Fruit fly (Drosophila melanogaster) whole organism, embryonic: ENCODE measurements around the gene Atg13.

ENCODE experiments used
- Antp ChIP-seq: fragments of 200-800 bp; sonication (Bioruptor generic); optimal IDR thresholded peaks from 3 replicates; lab custom pipeline; 2016; ENCODE audit warnings: missing biosample characterization, missing genetic modification characterization
- CG10267 ChIP-seq: fragments of 200-800 bp; sonication (Bioruptor generic); optimal IDR thresholded peaks from 2 replicates; lab custom pipeline; 2018; ENCODE audit warnings: missing biosample characterization, mild to moderate bottlenecking, missing genetic modification characterization, moderate library complexity
- CG13424 ChIP-seq: fragments of 200-800 bp; sonication (Bioruptor generic); optimal IDR thresholded peaks from 2 replicates; lab custom pipeline; 2019; ENCODE audit warnings: missing biosample characterization, mild to moderate bottlenecking, missing genetic modification characterization, moderate library complexity
- CG14441 ChIP-seq: fragments of 200-800 bp; sonication (Bioruptor generic); IDR thresholded peaks from 2 replicates; pipeline ENCODE4 v1.3.6; 2022; ENCODE audit warnings: missing biosample characterization, missing genetic modification characterization
- CG1529 ChIP-seq: fragments of 200-800 bp; sonication (Bioruptor generic); optimal IDR thresholded peaks from 3 replicates; lab custom pipeline; 2018; ENCODE audit warnings: missing biosample characterization, missing genetic modification characterization
- CG16863 ChIP-seq: fragments of 200-800 bp; sonication (Bioruptor generic); optimal IDR thresholded peaks from 3 replicates; lab custom pipeline; 2016; ENCODE audit warnings: missing biosample characterization, missing genetic modification characterization
- CG17186 ChIP-seq: fragments of 200-800 bp; sonication (Bioruptor generic); optimal IDR thresholded peaks from 3 replicates; lab custom pipeline; 2017; ENCODE audit warnings: missing biosample characterization, missing genetic modification reagents, missing genetic modification characterization
- CG17568 ChIP-seq: fragments of 200-800 bp; sonication (Bioruptor generic); optimal IDR thresholded peaks from 2 replicates; lab custom pipeline; 2018; ENCODE audit warnings: missing biosample characterization, mild to moderate bottlenecking, missing genetic modification characterization, moderate library complexity
- CG18476 ChIP-seq: fragments of 200-800 bp; sonication (Bioruptor generic); optimal IDR thresholded peaks from 2 replicates; lab custom pipeline; 2016; ENCODE audit warnings: missing biosample characterization, mild to moderate bottlenecking, missing genetic modification characterization
- CG30403 ChIP-seq: fragments of 200-800 bp; sonication (Bioruptor generic); optimal IDR thresholded peaks from 3 replicates; lab custom pipeline; 2016; ENCODE audit warnings: missing biosample characterization, missing genetic modification characterization
- CG3065 ChIP-seq: fragments of 200-800 bp; sonication (Bioruptor generic); optimal IDR thresholded peaks from 2 replicates; lab custom pipeline; 2016; ENCODE audit warnings: missing biosample characterization, missing genetic modification characterization
- CG31224 ChIP-seq: fragments of 200-800 bp; sonication (Bioruptor generic); IDR thresholded peaks from 2 replicates; pipeline ENCODE4 v1.3.6; 2022; ENCODE audit warnings: missing biosample characterization, missing genetic modification characterization
- CG31441 ChIP-seq: fragments of 200-800 bp; sonication (Bioruptor generic); IDR thresholded peaks from 2 replicates; pipeline ENCODE4 v1.3.6; 2022; ENCODE audit warnings: missing biosample characterization, missing genetic modification characterization
- CG34376 ChIP-seq: fragments of 200-800 bp; sonication (Bioruptor generic); optimal IDR thresholded peaks from 2 replicates; lab custom pipeline; 2018; ENCODE audit warnings: missing biosample characterization, mild to moderate bottlenecking, missing genetic modification characterization
- CG3726 ChIP-seq: fragments of 200-800 bp; sonication (Bioruptor generic); IDR thresholded peaks from 3 replicates; pipeline ENCODE4, ENCODE4 v1.3.6; 2022; ENCODE audit warnings: missing biosample characterization, missing genetic modification characterization
- CG3847 ChIP-seq: fragments of 200-800 bp; sonication (Bioruptor generic); IDR thresholded peaks from 2 replicates; pipeline ENCODE4 v1.3.6; 2022; ENCODE audit warnings: missing biosample characterization, missing genetic modification characterization
- CG3995 ChIP-seq: fragments of 200-800 bp; sonication (Bioruptor generic); optimal IDR thresholded peaks from 3 replicates; lab custom pipeline; 2016; ENCODE audit warnings: missing biosample characterization, missing genetic modification characterization
- CG4328 ChIP-seq: fragments of 200-800 bp; sonication (Bioruptor generic); optimal IDR thresholded peaks from 3 replicates; lab custom pipeline; 2017; ENCODE audit warnings: missing biosample characterization, missing genetic modification reagents, missing genetic modification characterization
- CG6854 ChIP-seq: fragments of 200-800 bp; sonication (Bioruptor generic); optimal IDR thresholded peaks from 3 replicates; lab custom pipeline; 2017; ENCODE audit warnings: missing biosample characterization, mild to moderate bottlenecking, missing genetic modification characterization
- CG8388 ChIP-seq: fragments of 200-800 bp; sonication (Bioruptor generic); optimal IDR thresholded peaks from 2 replicates; lab custom pipeline; 2019; ENCODE audit warnings: missing biosample characterization, mild to moderate bottlenecking, missing genetic modification characterization, moderate library complexity
- CG8944 ChIP-seq: fragments of 200-800 bp; sonication (Bioruptor generic); optimal IDR thresholded peaks from 3 replicates; lab custom pipeline; 2016; ENCODE audit warnings: missing biosample characterization, missing genetic modification characterization
- CG9609 ChIP-seq: fragments of 200-800 bp; sonication (Bioruptor generic); optimal IDR thresholded peaks from 3 replicates; lab custom pipeline; 2016; ENCODE audit warnings: missing biosample characterization, missing genetic modification characterization
- CG9797 ChIP-seq: fragments of 200-800 bp; sonication (Bioruptor generic); optimal IDR thresholded peaks from 3 replicates; lab custom pipeline; 2018; ENCODE audit warnings: missing biosample characterization, mild to moderate bottlenecking, missing genetic modification characterization
- Fer3 ChIP-seq: fragments of 200-800 bp; sonication (Bioruptor generic); optimal IDR thresholded peaks from 2 replicates; lab custom pipeline; 2018; ENCODE audit warnings: missing biosample characterization, mild to moderate bottlenecking, missing genetic modification characterization, moderate library complexity
- Hand ChIP-seq: fragments of 200-800 bp; sonication (Bioruptor generic); optimal IDR thresholded peaks from 2 replicates; lab custom pipeline; 2017; ENCODE audit warnings: mild to moderate bottlenecking, missing biosample characterization, missing genetic modification reagents, missing genetic modification characterization
- Max ChIP-seq: fragments of 200-800 bp; sonication (Bioruptor generic); optimal IDR thresholded peaks from 2 replicates; lab custom pipeline; 2016; ENCODE audit warnings: missing biosample characterization, mild to moderate bottlenecking, missing genetic modification characterization
- NC2α ChIP-seq: fragments of 200-800 bp; sonication (Bioruptor generic); optimal IDR thresholded peaks from 2 replicates; lab custom pipeline; 2016; ENCODE audit warnings: missing biosample characterization, missing genetic modification characterization
- Neu2 ChIP-seq: fragments of 200-800 bp; sonication (Bioruptor generic); optimal IDR thresholded peaks from 3 replicates; lab custom pipeline; 2016; ENCODE audit warnings: missing biosample characterization, missing genetic modification characterization, borderline replicate concordance
- PHDP ChIP-seq: fragments of 200-800 bp; sonication (Bioruptor generic); optimal IDR thresholded peaks from 3 replicates; lab custom pipeline; 2018; ENCODE audit warnings: missing biosample characterization, mild to moderate bottlenecking, missing genetic modification characterization, moderate library complexity
- Ptx1 ChIP-seq: fragments of 200-800 bp; sonication (Bioruptor generic); IDR thresholded peaks from 2 replicates; pipeline ENCODE4 v1.3.6; 2022; ENCODE audit warnings: missing biosample characterization, missing genetic modification characterization
- Usf ChIP-seq: fragments of 200-800 bp; sonication (Bioruptor generic); optimal IDR thresholded peaks from 2 replicates; lab custom pipeline; 2017; ENCODE audit warnings: missing genotype, missing biosample characterization, missing genetic modification characterization
- croc ChIP-seq: fragments of 200-800 bp; sonication (Bioruptor generic); conservative IDR thresholded peaks from 3 replicates; pipeline ENCODE4 v1.3.6; 2022; ENCODE audit warnings: missing biosample characterization, missing genetic modification characterization
- dmrt11E ChIP-seq: fragments of 200-800 bp; sonication (Bioruptor generic); optimal IDR thresholded peaks from 3 replicates; lab custom pipeline; 2018; ENCODE audit warnings: missing biosample characterization, mild to moderate bottlenecking, missing genetic modification characterization, moderate library complexity
- dysf ChIP-seq: fragments of 200-800 bp; sonication (Bioruptor generic); IDR thresholded peaks from 3 replicates; pipeline ENCODE4 v1.3.6; 2022; ENCODE audit warnings: missing biosample characterization, missing genetic modification characterization
- fd3F ChIP-seq: fragments of 200-800 bp; sonication (Bioruptor generic); optimal IDR thresholded peaks from 2 replicates; lab custom pipeline; 2018; ENCODE audit warnings: missing biosample characterization, mild to moderate bottlenecking, missing genetic modification characterization, moderate library complexity
- insv ChIP-seq, 2 experiments: fragments of 200-800 bp; sonication (Bioruptor generic); optimal IDR thresholded peaks; 3 replicates each; lab custom pipeline; 2016 to 2018; ENCODE audit warnings: missing biosample characterization in 2 of 2, missing genetic modification characterization in 2 of 2
- lola ChIP-seq, 3 experiments: fragments of >200 bp in 2 of 3; fragments of 200-800 bp in 1 of 3; sonication (Bioruptor generic) in 1 of 3; optimal IDR thresholded peaks; 2 replicates each; lab custom pipeline; 2017 to 2019; ENCODE audit warnings: missing biosample characterization in 3 of 3, missing genetic modification characterization in 3 of 3, mild to moderate bottlenecking in 1 of 3, moderate library complexity in 1 of 3
- maf-S ChIP-seq: fragments of 200-800 bp; sonication (Bioruptor generic); optimal IDR thresholded peaks from 2 replicates; lab custom pipeline; 2016; ENCODE audit warnings: missing biosample characterization, missing genetic modification characterization
- mam ChIP-seq: fragments of 200-800 bp; sonication (Bioruptor generic); optimal IDR thresholded peaks from 3 replicates; lab custom pipeline; 2016; ENCODE audit warnings: missing biosample characterization, missing genetic modification characterization
- ranshi ChIP-seq: fragments of 200-800 bp; sonication (Bioruptor generic); IDR thresholded peaks from 2 replicates; pipeline ENCODE4 v1.3.6; 2022; ENCODE audit warnings: missing biosample characterization, missing genetic modification characterization
- sima ChIP-seq: fragments of 200-800 bp; sonication (Bioruptor generic); optimal IDR thresholded peaks from 2 replicates; lab custom pipeline; 2016; ENCODE audit warnings: missing biosample characterization, missing genetic modification characterization
- slbo ChIP-seq: fragments of 200-800 bp; sonication (Bioruptor generic); IDR thresholded peaks from 2 replicates; pipeline ENCODE4 v1.3.6; 2022; ENCODE audit warnings: missing biosample characterization, missing genetic modification characterization
- slou ChIP-seq: fragments of 200-800 bp; sonication (Bioruptor generic); optimal IDR thresholded peaks from 3 replicates; lab custom pipeline; 2016; ENCODE audit warnings: missing biosample characterization, missing genetic modification characterization
- slp2 ChIP-seq: fragments of 200-800 bp; sonication (Bioruptor generic); optimal IDR thresholded peaks from 2 replicates; lab custom pipeline; 2016; ENCODE audit warnings: missing biosample characterization, missing genetic modification characterization
- sqz ChIP-seq: fragments of 200-800 bp; sonication (Bioruptor generic); optimal IDR thresholded peaks from 3 replicates; lab custom pipeline; 2018; ENCODE audit warnings: missing biosample characterization, mild to moderate bottlenecking, missing genetic modification characterization
- sug ChIP-seq: fragments of 200-800 bp; optimal IDR thresholded peaks from 2 replicates; lab custom pipeline; 2019; ENCODE audit warnings: missing biosample characterization, mild to moderate bottlenecking, missing genetic modification characterization, moderate library complexity
- tap ChIP-seq: fragments of 200-800 bp; optimal IDR thresholded peaks from 3 replicates; lab custom pipeline; 2019; ENCODE audit warnings: missing biosample characterization, mild to moderate bottlenecking, missing genetic modification characterization, moderate library complexity
- tll ChIP-seq, 2 experiments: fragments of 200-800 bp in 1 of 2; fragments of >200 bp in 1 of 2; sonication (Bioruptor generic) in 1 of 2; optimal IDR thresholded peaks; 2 replicates each; lab custom pipeline; 2017 to 2019; ENCODE audit warnings: missing biosample characterization in 2 of 2, missing genetic modification characterization in 2 of 2, mild to moderate bottlenecking in 1 of 2, moderate library complexity in 1 of 2
- vfl ChIP-seq: fragments of 200-800 bp; sonication (Bioruptor generic); optimal IDR thresholded peaks from 2 replicates; lab custom pipeline; 2016; ENCODE audit warnings: missing biosample characterization, missing genetic modification characterization
- zen ChIP-seq: fragments of 200-800 bp; sonication (Bioruptor generic); optimal IDR thresholded peaks from 3 replicates; lab custom pipeline; 2018; ENCODE audit warnings: missing biosample characterization, mild to moderate bottlenecking, missing genetic modification characterization, moderate library complexity

Atg13 gene

dm6 chr3R:8362259-8362876, 12.8 kb downstream of the Atg13 start, which contains the start of the genes Veneno and CG7963 (continued):
- no peak for TF ChIP-seq slou (GFP tag; lab: Kevin White, UChicago)
- TF ChIP-seq Ptx1, result no peak
- TF ChIP-seq mam (GFP tag; lab: Kevin White, UChicago), result no peak
- TF ChIP-seq sima, result no peak
- TF ChIP-seq Hand (GFP tag; lab: Kevin White, UChicago), result no peak
- TF ChIP-seq sqz (GFP tag; lab: Kevin White, UChicago), result no peak
- TF ChIP-seq NC2α (GFP tag; lab: Kevin White, UChicago), result no peak
- no peak for TF ChIP-seq dysf
- TF ChIP-seq zen, result peak; percentile 25
- no peak for TF ChIP-seq CG9609 (GFP tag; lab: Kevin White, UChicago)
- no peak for TF ChIP-seq slp2
- TF ChIP-seq croc (GFP tag; lab: Robert Waterston, UW), result no peak
- no peak for TF ChIP-seq maf-S (GFP tag; lab: Kevin White, UChicago)
- TF ChIP-seq insv (GFP tag; optimal IDR thresholded peaks at IDR 0.05; lab: Kevin White, UChicago), result no peak
- TF ChIP-seq CG6854, result no peak
- no peak for TF ChIP-seq CG8388
- no peak for TF ChIP-seq Fer3 (tag; lab: Kevin White, UChicago)
- TF ChIP-seq CG3065 (GFP tag; lab: Kevin White, UChicago), result no peak
- TF ChIP-seq CG18476 (GFP tag; lab: Kevin White, UChicago), result no peak
- TF ChIP-seq CG3847 (GFP tag; lab: Robert Waterston, UW), result peak; percentile 39; the same call in 1 of the 2 replicates
- TF ChIP-seq Usf (GFP tag; lab: Kevin White, UChicago), result no peak
- TF ChIP-seq CG3726 (GFP tag; lab: Robert Waterston, UW), result no peak
- no peak for TF ChIP-seq tll (GFP tag; optimal IDR thresholded peaks at IDR 0.05; lab: Kevin White, UChicago)
- no peak for TF ChIP-seq CG17186 (GFP tag; lab: Kevin White, UChicago)
- TF ChIP-seq CG31441 (GFP tag; lab: Robert Waterston, UW), result no peak; the same call in 1 of the 2 replicates
- no peak for TF ChIP-seq CG34376 (GFP tag; lab: Kevin White, UChicago)
- TF ChIP-seq slbo, result no peak
- TF ChIP-seq Neu2 (GFP tag; lab: Kevin White, UChicago), result no peak
- no peak for TF ChIP-seq CG30403 (GFP tag; lab: Kevin White, UChicago)
- TF ChIP-seq fd3F, result no peak
- TF ChIP-seq CG13424 (tag; lab: Kevin White, UChicago), result peak; percentile 42
- TF ChIP-seq CG4328 (GFP tag; lab: Kevin White, UChicago), result no peak
- peak; percentile 19 for TF ChIP-seq dmrt11E (tag; lab: Kevin White, UChicago)
- TF ChIP-seq CG1529 (GFP tag; lab: Kevin White, UChicago), result peak; percentile 99
- no peak for TF ChIP-seq CG3995 (GFP tag; lab: Kevin White, UChicago)
- TF ChIP-seq CG14441 (GFP tag; lab: Robert Waterston, UW), result no peak
- TF ChIP-seq CG10267 (tag; lab: Kevin White, UChicago), result peak; percentile 57
- no peak for TF ChIP-seq Antp
- TF ChIP-seq lola (GFP tag; optimal IDR thresholded peaks at IDR 0.05; lab: Kevin White, UChicago), result peak in 2 of 3 experiments; percentile 19 to 79
- no peak for TF ChIP-seq CG8944 (GFP tag; lab: Kevin White, UChicago)
- TF ChIP-seq PHDP (tag; lab: Kevin White, UChicago), result no peak
- no peak for TF ChIP-seq CG16863
- TF ChIP-seq CG31224, result no peak
- no peak for TF ChIP-seq tap (tag; lab: Kevin White, UChicago)
- no peak for TF ChIP-seq CG17568
- TF ChIP-seq Max, result peak; percentile 6
- TF ChIP-seq ranshi (GFP tag; lab: Robert Waterston, UW), result no peak
- TF ChIP-seq sug (tag; lab: Kevin White, UChicago), result no peak
- TF ChIP-seq vfl (GFP tag; lab: Kevin White, UChicago), result no peak
- TF ChIP-seq CG9797 (GFP tag; lab: Kevin White, UChicago), result peak; percentile 65
